Fruit fly (Drosophila melanogaster) whole organism, larva: ENCODE results near the gene Snx1.

Experiments used
- noc ChIP-seq: fragments of 200-800 bp; sonication (Bioruptor generic); optimal IDR thresholded peaks from 3 replicates; lab custom pipeline; 2019; ENCODE audit warnings: missing biosample characterization, mild to moderate bottlenecking, missing genetic modification characterization, moderate library complexity

The Snx1 gene

dm6 chr2L:3478034-3478880 lies 28.8 kb downstream of the Snx1 start, which contains the start of gene Thor:
Gene Thor, plus strand, starts transcription at chr2L:3478434.
- peak; percentile 61 for TF ChIP-seq noc (tag; lab: Kevin White, UChicago)

- TF ChIP-seq noc (tag; lab: Kevin White, UChicago) = peak; percentile 35
Measured at dm6 chr2L:3479697-3480442, 30.4 kb downstream of the Snx1 start.

dm6 chr2L:3480443-3480839 lies 31.0 kb downstream of the Snx1 start:
- no peak for TF ChIP-seq noc (tag; lab: Kevin White, UChicago)

- TF ChIP-seq noc (tag; lab: Kevin White, UChicago) = no peak
Measured at dm6 chr2L:3482037-3482436, 32.6 kb downstream of the Snx1 start.

dm6 chr2L:3482712-3483111 lies 33.2 kb downstream of the Snx1 start:
- no peak for TF ChIP-seq noc (tag; lab: Kevin White, UChicago)

dm6 chr2L:3483672-3484071 lies 34.2 kb downstream of the Snx1 start:
- no peak for TF ChIP-seq noc (tag; lab: Kevin White, UChicago)

- no peak for TF ChIP-seq noc (tag; lab: Kevin White, UChicago)
Measured at dm6 chr2L:3484759-3485158, 35.3 kb downstream of the Snx1 start.

dm6 chr2L:3485506-3485905 lies 36.0 kb downstream of the Snx1 start:
- no peak for TF ChIP-seq noc (tag; lab: Kevin White, UChicago)

dm6 chr2L:3490971-3491370 lies 41.5 kb downstream of the Snx1 start, which contains the start of gene CG15414:
Gene CG15414, minus strand, starts transcription at chr2L:3491071.
- TF ChIP-seq noc (tag; lab: Kevin White, UChicago) = no peak

- no peak for TF ChIP-seq noc (tag; lab: Kevin White, UChicago)
Measured at dm6 chr2L:3493475-3493874, 44.0 kb downstream of the Snx1 start.

dm6 chr2L:3495465-3495864 lies 46.0 kb downstream of the Snx1 start:
- no peak for TF ChIP-seq noc (tag; lab: Kevin White, UChicago)
